Fruit fly (Drosophila melanogaster) whole organism, embryonic: Measurements from ENCODE around the gene gig.

ENCODE experiments used
- ATbp ChIP-seq: fragments of 200-800 bp; sonication (Bioruptor generic); optimal IDR thresholded peaks from 2 replicates; lab custom pipeline; 2017; ENCODE audit warnings: missing biosample characterization, mild to moderate bottlenecking, missing genetic modification characterization, missing genetic modification reagents
- Ada2b ChIP-seq: fragments of 200-800 bp; sonication (Bioruptor generic); IDR thresholded peaks from 2 replicates; pipeline ENCODE4 v1.3.6; 2022; ENCODE audit warnings: missing biosample characterization, missing genetic modification characterization
- CG10274 ChIP-seq: fragments of 200-800 bp; sonication (Bioruptor generic); optimal IDR thresholded peaks from 3 replicates; lab custom pipeline; 2017; ENCODE audit warnings: missing biosample characterization, mild to moderate bottlenecking, missing genetic modification characterization
- CG10366 ChIP-seq: fragments of 200-800 bp; sonication (Bioruptor generic); IDR thresholded peaks from 2 replicates; pipeline ENCODE4 v1.3.6; 2022; ENCODE audit warnings: missing biosample characterization, missing genetic modification characterization
- CG10654 ChIP-seq: fragments of 200-800 bp; sonication (Bioruptor generic); optimal IDR thresholded peaks from 2 replicates; lab custom pipeline; 2016; ENCODE audit warnings: missing biosample characterization, missing genetic modification characterization
- CG10959 ChIP-seq: fragments of 200-800 bp; sonication (Bioruptor generic); IDR thresholded peaks from 2 replicates; pipeline ENCODE4 v1.3.6; 2022; ENCODE audit warnings: missing biosample characterization, missing genetic modification characterization
- CG12071 ChIP-seq: fragments of 200-800 bp; sonication (Bioruptor generic); optimal IDR thresholded peaks from 3 replicates; lab custom pipeline; 2018; ENCODE audit warnings: missing biosample characterization, mild to moderate bottlenecking, missing genetic modification characterization
- CG12104 ChIP-seq: fragments of 200-800 bp; sonication (Bioruptor generic); optimal IDR thresholded peaks from 3 replicates; lab custom pipeline; 2016; ENCODE audit warnings: missing biosample characterization, missing genetic modification characterization
- CG1233 ChIP-seq: fragments of 200-800 bp; sonication (Bioruptor generic); optimal IDR thresholded peaks from 4 replicates; lab custom pipeline; 2018; ENCODE audit warnings: missing biosample characterization, mild to moderate bottlenecking, missing genetic modification characterization
- CG12744 ChIP-seq: fragments of 200-800 bp; sonication (Bioruptor generic); optimal IDR thresholded peaks from 2 replicates; lab custom pipeline; 2016; ENCODE audit warnings: missing biosample characterization, missing genetic modification characterization
- CG13775 ChIP-seq: fragments of 200-800 bp; sonication (Bioruptor generic); optimal IDR thresholded peaks from 3 replicates; lab custom pipeline; 2017; ENCODE audit warnings: missing biosample characterization, mild to moderate bottlenecking, missing genetic modification characterization
- CG1529 ChIP-seq: fragments of 200-800 bp; sonication (Bioruptor generic); optimal IDR thresholded peaks from 3 replicates; lab custom pipeline; 2018; ENCODE audit warnings: missing biosample characterization, missing genetic modification characterization
- CG17186 ChIP-seq: fragments of 200-800 bp; sonication (Bioruptor generic); optimal IDR thresholded peaks from 3 replicates; lab custom pipeline; 2017; ENCODE audit warnings: missing biosample characterization, missing genetic modification reagents, missing genetic modification characterization
- CG17385 ChIP-seq: fragments of 200-800 bp; sonication (Bioruptor generic); optimal IDR thresholded peaks from 3 replicates; lab custom pipeline; 2018; ENCODE audit warnings: missing biosample characterization, mild to moderate bottlenecking, missing genetic modification characterization
- CG1792 ChIP-seq: fragments of 200-800 bp; sonication (Bioruptor generic); optimal IDR thresholded peaks from 2 replicates; lab custom pipeline; 2016; ENCODE audit warnings: missing biosample characterization, missing genetic modification characterization
- CG2199 ChIP-seq: fragments of 200-800 bp; sonication (Bioruptor generic); IDR thresholded peaks from 3 replicates; pipeline ENCODE4 v1.3.6; 2022; ENCODE audit warnings: missing biosample characterization, missing genetic modification characterization
- CG2712 ChIP-seq: fragments of 200-800 bp; optimal IDR thresholded peaks from 3 replicates; lab custom pipeline; 2019; ENCODE audit warnings: missing biosample characterization, mild to moderate bottlenecking, missing genetic modification characterization, moderate library complexity
- CG2889 ChIP-seq: fragments of 200-800 bp; sonication (Bioruptor generic); IDR thresholded peaks from 3 replicates; pipeline ENCODE4 v1.3.6; 2022; ENCODE audit warnings: missing biosample characterization, missing genetic modification characterization
- CG32772 ChIP-seq: fragments of 200-800 bp; sonication (Bioruptor generic); IDR thresholded peaks from 2 replicates; pipeline ENCODE4 v1.3.6; 2022; ENCODE audit warnings: missing biosample characterization, missing genetic modification characterization
- CG4424 ChIP-seq: fragments of 200-800 bp; sonication (Bioruptor generic); optimal IDR thresholded peaks from 3 replicates; lab custom pipeline; 2016; ENCODE audit warnings: missing biosample characterization, missing genetic modification characterization
- CG5245 ChIP-seq: fragments of 200-800 bp; sonication (Bioruptor generic); optimal IDR thresholded peaks from 3 replicates; lab custom pipeline; 2016; ENCODE audit warnings: missing biosample characterization, missing genetic modification characterization
- CG6689 ChIP-seq: fragments of 200-800 bp; sonication (Bioruptor generic); IDR thresholded peaks from 2 replicates; pipeline ENCODE4 v1.3.6; 2022; ENCODE audit warnings: missing biosample characterization, missing genetic modification characterization
- CG6813 ChIP-seq: fragments of 200-800 bp; sonication (Bioruptor generic); optimal IDR thresholded peaks from 2 replicates; lab custom pipeline; 2017; ENCODE audit warnings: missing biosample characterization, missing genetic modification characterization, mild to moderate bottlenecking, moderate library complexity, missing genetic modification reagents
- CG8478 ChIP-seq: fragments of >200 bp; optimal IDR thresholded peaks from 2 replicates; lab custom pipeline; 2018
- CG9797 ChIP-seq: fragments of 200-800 bp; sonication (Bioruptor generic); optimal IDR thresholded peaks from 3 replicates; lab custom pipeline; 2018; ENCODE audit warnings: missing biosample characterization, mild to moderate bottlenecking, missing genetic modification characterization
- CG9932 ChIP-seq: fragments of 200-800 bp; sonication (Bioruptor generic); IDR thresholded peaks from 2 replicates; pipeline ENCODE4 v1.3.6; 2022; ENCODE audit warnings: missing biosample characterization, missing genetic modification characterization
- CrebB ChIP-seq: fragments of 200-800 bp; sonication (Bioruptor generic); optimal IDR thresholded peaks from 3 replicates; lab custom pipeline; 2018; ENCODE audit warnings: missing biosample characterization, mild to moderate bottlenecking, missing genetic modification characterization
- H2.0 ChIP-seq: fragments of 200-800 bp; sonication (Bioruptor generic); IDR thresholded peaks from 2 replicates; pipeline ENCODE4 v1.3.6; 2022; ENCODE audit warnings: missing biosample characterization, missing genetic modification characterization
- Hmx ChIP-seq: fragments of 200-800 bp; sonication (Bioruptor generic); optimal IDR thresholded peaks from 2 replicates; lab custom pipeline; 2016; ENCODE audit warnings: missing biosample characterization, missing genetic modification characterization
- Hsf ChIP-seq: fragments of 200-800 bp; sonication (Bioruptor generic); optimal IDR thresholded peaks from 3 replicates; lab custom pipeline; 2016; ENCODE audit warnings: missing biosample characterization, missing genetic modification characterization
- MBD-R2 ChIP-seq: fragments of 200-800 bp; sonication (Bioruptor generic); IDR thresholded peaks from 2 replicates; pipeline ENCODE4 v1.3.6; 2022; ENCODE audit warnings: missing biosample characterization, missing genetic modification characterization
- Mes4 ChIP-seq: fragments of 200-800 bp; sonication (Bioruptor generic); optimal IDR thresholded peaks from 2 replicates; lab custom pipeline; 2016; ENCODE audit warnings: missing biosample characterization, missing genetic modification characterization
- Sry-δ ChIP-seq: fragments of 200-800 bp; sonication (Bioruptor generic); optimal IDR thresholded peaks from 2 replicates; lab custom pipeline; 2016; ENCODE audit warnings: missing biosample characterization, missing genetic modification characterization
- Xbp1 ChIP-seq: fragments of 200-800 bp; sonication (Bioruptor generic); optimal IDR thresholded peaks from 3 replicates; lab custom pipeline; 2016; ENCODE audit warnings: missing biosample characterization, mild to moderate bottlenecking, missing genetic modification characterization
- bbx ChIP-seq: fragments of 200-800 bp; sonication (Bioruptor generic); IDR thresholded peaks from 2 replicates; pipeline ENCODE4 v1.3.6; 2022; ENCODE audit warnings: missing biosample characterization, missing genetic modification characterization; ENCODE audit not compliant: partially characterized antibody
- cad ChIP-seq: fragments of >200 bp; optimal IDR thresholded peaks from 2 replicates; lab custom pipeline; 2017; ENCODE audit warnings: missing biosample characterization, missing genetic modification characterization
- chinmo ChIP-seq: fragments of 200-800 bp; sonication (Bioruptor generic); IDR thresholded peaks from 4 replicates; pipeline ENCODE4 v1.3.6; 2022; ENCODE audit warnings: missing biosample characterization, missing genetic modification characterization; ENCODE audit not compliant: partially characterized antibody
- eve ChIP-seq, 2 experiments: fragments of >200 bp; optimal IDR thresholded peaks; 2 replicates each; lab custom pipeline; 2017; ENCODE audit warnings: missing biosample characterization in 2 of 2, missing genetic modification characterization in 2 of 2
- fd102C ChIP-seq: fragments of 200-800 bp; sonication (Bioruptor generic); optimal IDR thresholded peaks from 2 replicates; lab custom pipeline; 2018; ENCODE audit warnings: missing biosample characterization, mild to moderate bottlenecking, missing genetic modification characterization, moderate library complexity
- gsb ChIP-seq: fragments of 200-800 bp; sonication (Bioruptor generic); IDR thresholded peaks from 2 replicates; pipeline ENCODE4 v1.3.6; 2022; ENCODE audit warnings: missing biosample characterization, missing genetic modification characterization
- hkb ChIP-seq, 2 experiments: fragments of 200-800 bp in 1 of 2; fragments of >200 bp in 1 of 2; sonication (Bioruptor generic) in 1 of 2; IDR thresholded peaks in 1 of 2; optimal IDR thresholded peaks in 1 of 2; 2 replicates each; pipeline versions ENCODE4 v1.3.6 to Lab custom; 2017 to 2022; ENCODE audit warnings: missing biosample characterization in 1 of 2, missing genetic modification characterization in 1 of 2
- inv ChIP-seq: fragments of 200-800 bp; sonication (Bioruptor generic); IDR thresholded peaks from 2 replicates; pipeline ENCODE4 v1.3.6; 2022; ENCODE audit warnings: missing biosample characterization, missing genetic modification characterization; ENCODE audit not compliant: partially characterized antibody
- knrl ChIP-seq: fragments of 200-800 bp; sonication (Bioruptor generic); IDR thresholded peaks from 3 replicates; pipeline ENCODE4 v1.3.6; 2022; ENCODE audit warnings: missing biosample characterization, missing genetic modification characterization; ENCODE audit not compliant: partially characterized antibody
- lab ChIP-seq: fragments of 200-800 bp; sonication (Bioruptor generic); optimal IDR thresholded peaks from 3 replicates; lab custom pipeline; 2017; ENCODE audit warnings: missing biosample characterization, missing genetic modification characterization, mild to moderate bottlenecking, moderate library complexity, missing genetic modification reagents
- lbe ChIP-seq: fragments of 200-800 bp; sonication (Bioruptor generic); optimal IDR thresholded peaks from 2 replicates; lab custom pipeline; 2016; ENCODE audit warnings: missing biosample characterization, mild to moderate bottlenecking, missing genetic modification characterization
- nerfin-1 ChIP-seq: fragments of 200-800 bp; sonication (Bioruptor generic); optimal IDR thresholded peaks from 3 replicates; lab custom pipeline; 2019; ENCODE audit warnings: missing biosample characterization, mild to moderate bottlenecking, missing genetic modification characterization, moderate library complexity
- sob ChIP-seq: fragments of 200-800 bp; sonication (Bioruptor generic); IDR thresholded peaks from 2 replicates; pipeline ENCODE4 v1.3.6; 2022; ENCODE audit warnings: missing biosample characterization, missing genetic modification characterization
- tin ChIP-seq: fragments of 200-800 bp; sonication (Bioruptor generic); optimal IDR thresholded peaks from 3 replicates; lab custom pipeline; 2016; ENCODE audit warnings: missing biosample characterization, missing genetic modification characterization
- unc-4 ChIP-seq: fragments of 200-800 bp; sonication (Bioruptor generic); IDR thresholded peaks from 2 replicates; pipeline ENCODE4 v1.3.6; 2022; ENCODE audit warnings: missing biosample characterization, missing genetic modification characterization; ENCODE audit not compliant: partially characterized antibody
- vvl ChIP-seq: fragments of 200-800 bp; sonication (Bioruptor generic); IDR thresholded peaks from 2 replicates; pipeline ENCODE4 v1.3.6; 2022; ENCODE audit warnings: missing biosample characterization, missing genetic modification characterization
- wor ChIP-seq: fragments of 200-800 bp; sonication (Bioruptor generic); IDR thresholded peaks from 2 replicates; pipeline ENCODE4 v1.3.6; 2022; ENCODE audit warnings: missing biosample characterization, missing genetic modification characterization

The gig gene

DNA sequence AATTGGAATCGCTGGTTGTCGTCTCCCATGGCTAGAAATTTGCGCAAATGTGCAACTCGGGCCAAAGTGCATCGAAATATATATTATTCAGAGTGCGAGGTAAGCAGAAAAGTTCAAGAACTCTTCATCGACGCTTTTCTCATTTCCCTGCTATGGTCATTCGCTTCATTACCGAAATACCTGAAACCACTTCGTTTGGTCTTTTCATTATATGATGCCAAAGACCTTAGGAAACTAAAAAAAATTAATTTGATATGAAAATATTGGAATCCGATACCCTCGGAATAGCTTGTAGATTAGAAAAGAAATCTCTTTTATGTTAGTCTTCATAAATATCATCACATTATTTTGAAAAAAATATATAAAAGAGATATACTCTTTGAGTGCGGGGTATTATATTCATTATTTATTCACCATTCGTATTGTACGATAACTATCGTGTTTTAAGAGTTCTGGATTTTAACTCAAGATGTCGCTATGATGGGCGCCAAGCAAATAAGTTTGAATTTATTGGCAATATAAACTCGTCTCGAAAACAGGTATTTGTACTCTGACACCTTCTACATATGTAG is 16.1 kb upstream of the gig start, which contains the start of gene CG14187 (continued):
- TF ChIP-seq H2.0 = peak; percentile 41; the same call in 1 of the 2 replicates
- TF ChIP-seq Ada2b (GFP tag; lab: Robert Waterston, UW) = no peak
- TF ChIP-seq Mes4 (GFP tag; lab: Kevin White, UChicago) = no peak
- no peak for TF ChIP-seq Xbp1 (GFP tag; lab: Kevin White, UChicago)
- no peak for TF ChIP-seq Hsf (GFP tag; lab: Kevin White, UChicago)
- TF ChIP-seq tin (GFP tag; lab: Kevin White, UChicago) = no peak
- TF ChIP-seq sob (GFP tag; lab: Robert Waterston, UW) = no peak
- TF ChIP-seq CG9797 (GFP tag; lab: Kevin White, UChicago) = no peak
- no peak for TF ChIP-seq nerfin-1 (tag; lab: Kevin White, UChicago)
- peak; percentile 53; the same call in 1 of the 2 replicates for TF ChIP-seq bbx (GFP tag; lab: Robert Waterston, UW)
- TF ChIP-seq ATbp (GFP tag; lab: Kevin White, UChicago) = no peak
- no peak for TF ChIP-seq CG2199
- no peak for TF ChIP-seq CG12071 (GFP tag; lab: Kevin White, UChicago)
- no peak for TF ChIP-seq CG10654
- no peak for TF ChIP-seq CG2712 (tag; lab: Kevin White, UChicago)
- no peak for TF ChIP-seq CG10366 (GFP tag; lab: Robert Waterston, UW)
- TF ChIP-seq CG8478 (lab: Kevin White, UChicago) = no peak
- TF ChIP-seq CG2889 = no peak
- no peak for TF ChIP-seq CrebB (tag; lab: Kevin White, UChicago)
- no peak for TF ChIP-seq CG6689 (GFP tag; lab: Robert Waterston, UW)
- TF ChIP-seq eve (GFP tag; optimal IDR thresholded peaks at IDR 0.05; lab: Kevin White, UChicago) = no peak
- TF ChIP-seq unc-4 (GFP tag; lab: Robert Waterston, UW) = peak; percentile 64
- no peak for TF ChIP-seq hkb (optimal IDR thresholded peaks at IDR 0.05; lab: Kevin White, UChicago)
- TF ChIP-seq hkb (GFP tag; IDR thresholded peaks at IDR 0.05; lab: Robert Waterston, UW) = no peak
- TF ChIP-seq wor = no peak
- no peak for TF ChIP-seq CG6813 (GFP tag; lab: Kevin White, UChicago)
- TF ChIP-seq CG12104 (GFP tag; lab: Kevin White, UChicago) = no peak
- no peak for TF ChIP-seq CG1529 (GFP tag; lab: Kevin White, UChicago)
- no peak for TF ChIP-seq CG5245 (GFP tag; lab: Kevin White, UChicago)
- no peak for TF ChIP-seq CG4424
- no peak for TF ChIP-seq fd102C (GFP tag; lab: Kevin White, UChicago)
- no peak for TF ChIP-seq Hmx (GFP tag; lab: Kevin White, UChicago)
- no peak for TF ChIP-seq CG17385 (GFP tag; lab: Kevin White, UChicago)
- no peak for TF ChIP-seq CG1792
- peak; percentile 63; the same call in 1 of the 2 replicates for TF ChIP-seq CG9932 (GFP tag; lab: Robert Waterston, UW)
- no peak for TF ChIP-seq CG1233 (GFP tag; lab: Kevin White, UChicago)
- TF ChIP-seq CG32772 (GFP tag; lab: Robert Waterston, UW) = no peak
- peak; percentile 44; the same call in 2 of the 3 replicates for TF ChIP-seq knrl
- TF ChIP-seq CG17186 (GFP tag; lab: Kevin White, UChicago) = no peak
- TF ChIP-seq MBD-R2 = no peak
- TF ChIP-seq CG13775 (GFP tag; lab: Kevin White, UChicago) = no peak
- TF ChIP-seq lbe = no peak
- TF ChIP-seq CG10274 (GFP tag; lab: Kevin White, UChicago) = no peak
- TF ChIP-seq gsb (GFP tag; lab: Robert Waterston, UW) = no peak
- no peak for TF ChIP-seq cad (GFP tag; lab: Kevin White, UChicago)
- TF ChIP-seq vvl = peak; percentile 94
- no peak for TF ChIP-seq CG10959 (GFP tag; lab: Robert Waterston, UW)
- TF ChIP-seq lab (GFP tag; lab: Kevin White, UChicago) = no peak
- peak; percentile 10 for TF ChIP-seq Sry-δ (GFP tag; lab: Kevin White, UChicago)
- TF ChIP-seq inv (GFP tag; lab: Robert Waterston, UW) = peak; percentile 44; the same call in 1 of the 2 replicates
- TF ChIP-seq chinmo (GFP tag; lab: Robert Waterston, UW) = peak; percentile 58; the same call in 1 of the 4 replicates
- TF ChIP-seq CG12744 (GFP tag; lab: Kevin White, UChicago) = no peak
